Worm (Caenorhabditis elegans) whole organism, L1 larva: ENCODE measurements around the gene nhr-123.

ENCODE experiments used
- blmp-1 ChIP-seq: fragments of 150-350 bp; optimal IDR thresholded peaks from 2 replicates; lab custom pipeline; 2014; ENCODE audit warnings: missing biosample characterization, missing genetic modification characterization
- dpl-1 ChIP-seq, 3 experiments: fragments of 150-350 bp in 2 of 3; sonication (generic microtip) in 1 of 3; optimal IDR thresholded peaks; 2 replicates each; lab custom pipeline; 2014 to 2017; ENCODE audit warnings: missing biosample characterization in 3 of 3, missing genetic modification characterization in 3 of 3, missing genetic modification reagents in 3 of 3
- efl-3 ChIP-seq: fragments of 200-800 bp; sonication (Bioruptor generic); optimal IDR thresholded peaks from 2 replicates; lab custom pipeline; 2018; ENCODE audit warnings: mild to moderate bottlenecking, missing genetic modification characterization, missing compliant biosample characterization
- nhr-76 ChIP-seq: sonication (generic microtip); optimal IDR thresholded peaks from 2 replicates; lab custom pipeline; 2017; ENCODE audit warnings: missing biosample characterization, missing genetic modification characterization
- nhr-77 ChIP-seq: fragments of 150-350 bp; optimal IDR thresholded peaks from 2 replicates; lab custom pipeline; 2014; ENCODE audit warnings: missing biosample characterization, missing genetic modification characterization
- skn-1 ChIP-seq: fragments of 150-350 bp; optimal IDR thresholded peaks from 2 replicates; lab custom pipeline; 2014; ENCODE audit warnings: missing biosample characterization, missing genetic modification characterization

ce11 chrV:487980-488379, 36.7 kb downstream of the nhr-123 start:
- TF ChIP-seq dpl-1 (GFP tag; optimal IDR thresholded peaks at IDR 0.05; lab: Kevin White, UChicago): no peak
- no peak for TF ChIP-seq efl-3 (GFP tag; lab: Kevin White, UChicago)
- TF ChIP-seq nhr-76: no peak
- TF ChIP-seq blmp-1 (tag; lab: Kevin White, UChicago): no peak
- no peak for TF ChIP-seq nhr-77
- TF ChIP-seq skn-1: no peak
